Fruit fly (Drosophila melanogaster) whole organism, embryonic: ENCODE measurements around the gene brv3.

Source experiments
- ATbp ChIP-seq: fragments of 200-800 bp; sonication (Bioruptor generic); optimal IDR thresholded peaks from 2 replicates; lab custom pipeline; 2017; ENCODE audit warnings: missing biosample characterization, mild to moderate bottlenecking, missing genetic modification characterization, missing genetic modification reagents
- CG10462 ChIP-seq: fragments of 200-800 bp; sonication (Bioruptor generic); optimal IDR thresholded peaks from 2 replicates; lab custom pipeline; 2016; ENCODE audit warnings: missing biosample characterization, missing genetic modification characterization
- CG14050 ChIP-seq: fragments of 200-800 bp; sonication (Bioruptor generic); IDR thresholded peaks from 3 replicates; pipeline ENCODE4 v1.3.6; 2022; ENCODE audit warnings: missing biosample characterization, missing genetic modification characterization
- CG17912 ChIP-seq: fragments of 200-800 bp; sonication (Bioruptor generic); optimal IDR thresholded peaks from 2 replicates; lab custom pipeline; 2018; ENCODE audit warnings: missing biosample characterization, mild to moderate bottlenecking, missing genetic modification characterization
- CG18764 ChIP-seq: fragments of 200-800 bp; sonication (Bioruptor generic); optimal IDR thresholded peaks from 3 replicates; lab custom pipeline; 2016; ENCODE audit warnings: missing biosample characterization, missing genetic modification characterization
- CG2129 ChIP-seq: fragments of 200-800 bp; sonication (Bioruptor generic); IDR thresholded peaks from 2 replicates; pipeline ENCODE4 v1.3.6; 2022; ENCODE audit warnings: missing biosample characterization, missing genetic modification characterization; ENCODE audit not compliant: partially characterized antibody
- CG30020 ChIP-seq: fragments of 200-800 bp; optimal IDR thresholded peaks from 2 replicates; lab custom pipeline; 2019; ENCODE audit warnings: missing biosample characterization, mild to moderate bottlenecking, missing genetic modification characterization, moderate library complexity
- CG32767 ChIP-seq: fragments of 200-800 bp; sonication (Bioruptor generic); IDR thresholded peaks from 2 replicates; pipeline ENCODE4 v1.3.6; 2022; ENCODE audit warnings: missing biosample characterization, missing genetic modification characterization
- CG4424 ChIP-seq: fragments of 200-800 bp; sonication (Bioruptor generic); optimal IDR thresholded peaks from 3 replicates; lab custom pipeline; 2016; ENCODE audit warnings: missing biosample characterization, missing genetic modification characterization
- CG4820 ChIP-seq: fragments of 200-800 bp; sonication (Bioruptor generic); optimal IDR thresholded peaks from 3 replicates; lab custom pipeline; 2016; ENCODE audit warnings: missing biosample characterization, missing genetic modification characterization
- CG7745 ChIP-seq: fragments of 200-800 bp; sonication (Bioruptor generic); optimal IDR thresholded peaks from 2 replicates; lab custom pipeline; 2018; ENCODE audit warnings: missing biosample characterization, mild to moderate bottlenecking, missing genetic modification characterization, moderate library complexity
- CG7839 ChIP-seq: fragments of 200-800 bp; sonication (Bioruptor generic); optimal IDR thresholded peaks from 3 replicates; lab custom pipeline; 2018; ENCODE audit warnings: missing biosample characterization, mild to moderate bottlenecking, missing genetic modification characterization, moderate library complexity
- CG8290 ChIP-seq, 3 experiments: fragments of 200-800 bp; sonication (Bioruptor generic); optimal IDR thresholded peaks; 2 replicates each; lab custom pipeline; 2016 to 2019; ENCODE audit warnings: missing biosample characterization in 3 of 3, missing genetic modification characterization in 3 of 3, mild to moderate bottlenecking in 2 of 3, moderate library complexity in 1 of 3
- CG9817 ChIP-seq: fragments of 200-800 bp; sonication (Bioruptor generic); optimal IDR thresholded peaks from 2 replicates; lab custom pipeline; 2018; ENCODE audit warnings: missing biosample characterization, mild to moderate bottlenecking, missing genetic modification characterization, moderate library complexity
- CkIIα-i1 ChIP-seq: fragments of 200-800 bp; sonication (Bioruptor generic); IDR thresholded peaks from 2 replicates; pipeline ENCODE4 v1.3.6; 2022; ENCODE audit warnings: missing biosample characterization, missing genetic modification characterization
- D19B ChIP-seq: fragments of 200-800 bp; sonication (Bioruptor generic); optimal IDR thresholded peaks from 2 replicates; lab custom pipeline; 2017; ENCODE audit warnings: missing biosample characterization, mild to moderate bottlenecking, missing genetic modification characterization
- Dip3 ChIP-seq: fragments of 200-800 bp; sonication (Bioruptor generic); optimal IDR thresholded peaks from 3 replicates; lab custom pipeline; 2016; ENCODE audit warnings: missing biosample characterization, missing genetic modification characterization
- Doc3 ChIP-seq: fragments of 200-800 bp; sonication (Bioruptor generic); IDR thresholded peaks from 3 replicates; pipeline ENCODE4 v1.3.6; 2022; ENCODE audit warnings: missing biosample characterization, missing genetic modification characterization; ENCODE audit not compliant: partially characterized antibody
- Dp ChIP-seq: fragments of 200-800 bp; sonication (Bioruptor generic); optimal IDR thresholded peaks from 2 replicates; lab custom pipeline; 2018; ENCODE audit warnings: missing biosample characterization, mild to moderate bottlenecking, missing genetic modification characterization, moderate library complexity
- Hsf ChIP-seq: fragments of 200-800 bp; sonication (Bioruptor generic); optimal IDR thresholded peaks from 3 replicates; lab custom pipeline; 2016; ENCODE audit warnings: missing biosample characterization, missing genetic modification characterization
- Kr ChIP-seq: fragments of 200-800 bp; sonication (Bioruptor generic); optimal IDR thresholded peaks from 2 replicates; lab custom pipeline; 2017; ENCODE audit warnings: missing biosample characterization, mild to moderate bottlenecking, missing genetic modification characterization
- Lhr ChIP-seq: fragments of 200-800 bp; sonication (Bioruptor generic); optimal IDR thresholded peaks from 3 replicates; lab custom pipeline; 2017; ENCODE audit warnings: mild to moderate bottlenecking, missing biosample characterization, missing genetic modification reagents, missing genetic modification characterization
- MBD-R2 ChIP-seq: fragments of 200-800 bp; sonication (Bioruptor generic); IDR thresholded peaks from 2 replicates; pipeline ENCODE4 v1.3.6; 2022; ENCODE audit warnings: missing biosample characterization, missing genetic modification characterization
- cas ChIP-seq: fragments of 200-800 bp; sonication (Bioruptor generic); IDR thresholded peaks from 2 replicates; pipeline ENCODE4 v1.3.6; 2022; ENCODE audit warnings: missing biosample characterization, missing genetic modification characterization
- chinmo ChIP-seq: fragments of 200-800 bp; sonication (Bioruptor generic); IDR thresholded peaks from 4 replicates; pipeline ENCODE4 v1.3.6; 2022; ENCODE audit warnings: missing biosample characterization, missing genetic modification characterization; ENCODE audit not compliant: partially characterized antibody
- croc ChIP-seq: fragments of 200-800 bp; sonication (Bioruptor generic); conservative IDR thresholded peaks from 3 replicates; pipeline ENCODE4 v1.3.6; 2022; ENCODE audit warnings: missing biosample characterization, missing genetic modification characterization
- gce ChIP-seq: fragments of 200-800 bp; sonication (Bioruptor generic); IDR thresholded peaks from 3 replicates; pipeline ENCODE4 v1.3.6; 2022; ENCODE audit warnings: missing biosample characterization, missing genetic modification characterization
- gcm ChIP-seq: fragments of 200-800 bp; sonication (Bioruptor generic); optimal IDR thresholded peaks from 2 replicates; lab custom pipeline; 2019; ENCODE audit warnings: missing biosample characterization, mild to moderate bottlenecking, missing genetic modification characterization, moderate library complexity
- gsb ChIP-seq: fragments of 200-800 bp; sonication (Bioruptor generic); IDR thresholded peaks from 2 replicates; pipeline ENCODE4 v1.3.6; 2022; ENCODE audit warnings: missing biosample characterization, missing genetic modification characterization
- gsb-n ChIP-seq: fragments of 200-800 bp; sonication (Bioruptor generic); optimal IDR thresholded peaks from 3 replicates; lab custom pipeline; 2018; ENCODE audit warnings: missing biosample characterization, mild to moderate bottlenecking, missing genetic modification characterization
- her ChIP-seq: fragments of 200-800 bp; sonication (Bioruptor generic); optimal IDR thresholded peaks from 2 replicates; lab custom pipeline; 2016; ENCODE audit warnings: missing biosample characterization, missing genetic modification characterization
- lola ChIP-seq, 3 experiments: fragments of >200 bp in 2 of 3; fragments of 200-800 bp in 1 of 3; sonication (Bioruptor generic) in 1 of 3; optimal IDR thresholded peaks; 2 replicates each; lab custom pipeline; 2017 to 2019; ENCODE audit warnings: missing biosample characterization in 3 of 3, missing genetic modification characterization in 3 of 3, mild to moderate bottlenecking in 1 of 3, moderate library complexity in 1 of 3
- maf-S ChIP-seq: fragments of 200-800 bp; sonication (Bioruptor generic); optimal IDR thresholded peaks from 2 replicates; lab custom pipeline; 2016; ENCODE audit warnings: missing biosample characterization, missing genetic modification characterization
- otp ChIP-seq: fragments of 200-800 bp; sonication (Bioruptor generic); IDR thresholded peaks from 3 replicates; pipeline ENCODE4, ENCODE4 v1.3.6; 2022; ENCODE audit warnings: missing biosample characterization, missing genetic modification characterization
- ro ChIP-seq: fragments of 200-800 bp; sonication (Bioruptor generic); IDR thresholded peaks from 2 replicates; pipeline ENCODE4 v1.3.6; 2022; ENCODE audit warnings: missing biosample characterization, missing genetic modification characterization
- schlank ChIP-seq: fragments of 200-800 bp; sonication (Bioruptor generic); optimal IDR thresholded peaks from 2 replicates; lab custom pipeline; 2018; ENCODE audit warnings: missing biosample characterization, mild to moderate bottlenecking, missing genetic modification characterization
- so ChIP-seq: fragments of 200-800 bp; sonication (Bioruptor generic); IDR thresholded peaks from 3 replicates; pipeline ENCODE4 v1.3.6; 2022; ENCODE audit warnings: missing biosample characterization, missing genetic modification characterization
- toy ChIP-seq: fragments of 200-800 bp; sonication (Bioruptor generic); IDR thresholded peaks from 2 replicates; pipeline ENCODE4 v1.3.6; 2022; ENCODE audit warnings: missing biosample characterization, missing genetic modification characterization
- zfh1 ChIP-seq: fragments of 200-800 bp; sonication (Bioruptor generic); IDR thresholded peaks from 3 replicates; pipeline ENCODE4 v1.3.6; 2022; ENCODE audit warnings: missing biosample characterization, missing genetic modification characterization

Gene brv3

DNA sequence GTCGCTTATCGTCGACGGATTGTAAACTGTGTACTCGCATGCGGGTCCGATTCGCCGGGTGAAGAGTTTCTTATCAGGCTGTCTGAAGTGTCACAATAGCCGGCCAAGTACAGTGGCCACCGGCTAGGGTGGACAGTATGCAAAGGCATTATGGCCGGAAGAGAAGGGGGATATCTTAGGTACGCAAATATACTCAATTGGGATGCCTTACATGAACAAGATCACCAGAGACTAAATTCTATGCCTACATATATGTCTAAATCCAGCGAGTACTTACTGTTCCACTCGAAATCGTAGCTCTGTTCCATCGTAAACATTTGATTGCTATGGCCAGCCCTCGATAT, 30.6 kb downstream of the brv3 start (continued):
- TF ChIP-seq otp (GFP tag; lab: Robert Waterston, UW) (peak; percentile 94), D19B (GFP tag; lab: Kevin White, UChicago) (peak; percentile 85), Dp (no peak), gce (GFP tag; lab: Robert Waterston, UW) (peak; percentile 94), ATbp (GFP tag; lab: Kevin White, UChicago) (peak; percentile 80), CG18764 (GFP tag; lab: Kevin White, UChicago) (peak; percentile 76), schlank (tag; lab: Kevin White, UChicago) (peak; percentile 92), toy (peak; percentile 88), CG4820 (peak; percentile 88), CG2129 (GFP tag; lab: Robert Waterston, UW) (no peak), CG7839 (tag; lab: Kevin White, UChicago) (peak; percentile 95), her (GFP tag; lab: Kevin White, UChicago) (peak; percentile 93), Kr (GFP tag; lab: Kevin White, UChicago) (no peak), gsb-n (peak; percentile 29), Dip3 (GFP tag; lab: Kevin White, UChicago) (peak; percentile 96), ro (GFP tag; lab: Robert Waterston, UW) (peak; percentile 71), so (GFP tag; lab: Robert Waterston, UW) (peak; percentile 94), gcm (GFP tag; lab: Kevin White, UChicago) (peak; percentile 63), CG4424 (GFP tag; lab: Kevin White, UChicago) (peak; percentile 84), cas (GFP tag; lab: Robert Waterston, UW) (peak; percentile 88), croc (GFP tag; lab: Robert Waterston, UW) (peak; percentile 81), CG7745 (tag; lab: Kevin White, UChicago) (no peak), Lhr (no peak), CG9817 (tag; lab: Kevin White, UChicago) (peak; percentile 84), Hsf (peak; percentile 88), Doc3 (GFP tag; lab: Robert Waterston, UW) (no peak), maf-S (peak; percentile 88), CG10462 (peak; percentile 66), lola (GFP tag; optimal IDR thresholded peaks at IDR 0.05; lab: Kevin White, UChicago) (peak in 1 of 3 experiments; percentile 54), CkIIα-i1 (GFP tag; lab: Robert Waterston, UW) (peak; percentile 85), CG32767 (GFP tag; lab: Robert Waterston, UW) (peak; percentile 89), MBD-R2 (peak; percentile 88), CG17912 (no peak), CG8290 (GFP tag; optimal IDR thresholded peaks at IDR 0.05; lab: Kevin White, UChicago) (peak; percentile 46), CG8290 (tag; optimal IDR thresholded peaks at IDR 0.05; lab: Kevin White, UChicago) (peak in 1 of 2 experiments; percentile 99), CG30020 (tag; lab: Kevin White, UChicago) (no peak), CG14050 (GFP tag; lab: Robert Waterston, UW) (peak; percentile 88), zfh1 (peak; percentile 95)

DNA sequence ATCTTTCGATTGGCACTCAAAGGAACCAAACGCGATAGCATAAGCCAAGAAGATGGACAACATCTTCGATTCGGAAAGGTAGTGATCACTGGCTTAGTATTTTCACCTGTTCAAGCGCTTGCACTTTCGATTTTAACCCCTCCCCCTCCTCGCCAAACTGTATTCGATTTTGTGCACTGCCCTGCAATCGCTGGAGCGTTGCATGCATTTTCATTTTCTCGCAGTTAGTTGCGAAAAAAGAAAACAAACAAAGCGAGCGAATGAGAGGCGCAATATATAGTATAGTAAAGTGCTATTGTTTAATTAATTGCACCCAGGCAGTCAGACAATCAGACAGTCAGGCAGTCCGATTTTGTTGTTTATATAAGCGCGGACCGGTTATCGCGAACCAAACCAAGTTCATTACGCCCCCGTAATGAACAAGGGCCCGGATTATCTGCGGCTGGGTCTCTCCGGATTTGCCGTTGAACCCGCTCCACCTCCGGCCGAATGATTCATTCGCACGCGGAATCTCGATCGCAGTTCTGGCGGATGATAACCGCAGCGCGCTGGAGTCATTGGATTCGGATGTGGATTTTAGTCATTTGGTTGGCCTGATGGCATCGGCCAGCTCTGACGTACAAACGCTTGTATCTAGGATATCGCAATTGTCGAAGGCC, 31.2 kb downstream of the brv3 start:
- TF ChIP-seq gsb (GFP tag; lab: Robert Waterston, UW) = no peak
- TF ChIP-seq chinmo = 0 out of 4 replicates have a peak, but pooled peaks have one; percentile 23
